Worm (Caenorhabditis elegans): ENCODE measurements around the gene tba-4.
"Not testable (repeated sequence)": the region's sequence is repeated elsewhere in the genome, so short reads cannot be mapped to it uniquely, and the experiment has no call there.

DNA sequence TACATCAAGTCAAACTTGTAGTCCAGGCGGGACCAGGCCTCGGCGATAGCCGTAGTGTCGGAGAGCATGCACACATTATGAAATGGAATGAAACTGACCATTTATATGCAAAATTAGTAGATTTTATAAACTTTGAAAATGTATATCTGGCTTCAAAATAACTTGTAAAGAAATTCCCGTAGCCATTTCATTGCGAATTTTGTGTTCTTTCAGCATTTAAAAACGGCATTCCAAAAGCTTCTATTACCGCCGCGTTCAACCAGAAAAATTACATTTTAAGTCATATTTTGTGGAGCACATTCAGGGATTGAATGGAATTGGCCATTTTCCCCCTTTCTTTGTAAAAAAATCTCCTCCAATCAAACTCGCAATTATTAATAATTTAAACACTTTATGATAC lies 4.4 kb downstream of the tba-4 start, which contains the start of gene Y19D2B.1:
- not testable (repeated sequence) for TF ChIP-seq ama-1 (optimal IDR thresholded peaks at IDR 0.05); ceh-36 (tag; optimal IDR thresholded peaks at IDR 0.05); tbx-37 (GFP tag; conservative IDR thresholded peaks at IDR 0.05); sea-1 (GFP tag; conservative IDR thresholded peaks at IDR 0.05); F13C5.2 (tag; optimal IDR thresholded peaks at IDR 0.05); flt-1 (GFP tag; IDR thresholded peaks at IDR 0.05); aly-1 (tag; optimal IDR thresholded peaks at IDR 0.05); tra-4 (tag; optimal IDR thresholded peaks at IDR 0.05); tbx-11 (GFP tag; IDR thresholded peaks at IDR 0.05); hnd-1 (tag; optimal IDR thresholded peaks at IDR 0.05); hmg-4 (GFP tag; optimal IDR thresholded peaks at IDR 0.05); hmbx-1 (tag; optimal IDR thresholded peaks at IDR 0.05); scrt-1 (GFP tag; IDR thresholded peaks at IDR 0.05)

Data from whole organism, early embryonic.